Worm (Caenorhabditis elegans): ENCODE measurements around the gene pbo-6.

pbo-6 gene

ce11 chrX:17479694-17480574 is 51.1 kb downstream of the pbo-6 start (continued):
- TF ChIP-seq egl-27 (tag; optimal IDR thresholded peaks at IDR 0.05) = peak; percentile 82
- no peak for TF ChIP-seq ceh-16 (tag; optimal IDR thresholded peaks at IDR 0.05)
- TF ChIP-seq nhr-23 (tag; optimal IDR thresholded peaks at IDR 0.05) = peak; percentile 66
- TF ChIP-seq nhr-12 (tag; optimal IDR thresholded peaks at IDR 0.05) = no peak
- peak; percentile 13 for TF ChIP-seq aly-2 (tag; optimal IDR thresholded peaks at IDR 0.05)
- TF ChIP-seq daf-12 (tag; optimal IDR thresholded peaks at IDR 0.05) = no peak
- TF ChIP-seq eor-1 (tag; optimal IDR thresholded peaks at IDR 0.05) = no peak
- TF ChIP-seq nhr-67 (tag; optimal IDR thresholded peaks at IDR 0.05) = no peak
- TF ChIP-seq unc-62 (GFP tag; optimal IDR thresholded peaks at IDR 0.05) = peak; percentile 89

- TF ChIP-seq pqm-1 (tag; optimal IDR thresholded peaks at IDR 0.05) = peak; percentile 28
- TF ChIP-seq ceh-28 (tag; optimal IDR thresholded peaks at IDR 0.05) = no peak
- TF ChIP-seq lin-39 (tag; optimal IDR thresholded peaks at IDR 0.05) = no peak
- TF ChIP-seq ama-1 (optimal IDR thresholded peaks at IDR 0.05) = peak; percentile 23
- no peak for TF ChIP-seq ceh-16 (tag; optimal IDR thresholded peaks at IDR 0.05)
- no peak for TF ChIP-seq nhr-77 (tag; optimal IDR thresholded peaks at IDR 0.05)
- no peak for TF ChIP-seq aly-2 (tag; optimal IDR thresholded peaks at IDR 0.05)
These were observed 53.2 kb downstream of the pbo-6 start for ce11 chrX:17481892-17482515.

All from whole organism, L3 larva.